Fruit fly (Drosophila melanogaster): ENCODE measurements around the gene Mps1.
A peak's percentile ranks its signal among the peaks of the same experiment; 100 is the strongest.

Mps1 gene

dm6 chr3R:17700488-17701130 lies 29.5 kb downstream of the Mps1 start (continued):
- TF ChIP-seq HmgZ (tag; optimal IDR thresholded peaks at IDR 0.05) (peak; percentile 97), CG6683 (GFP tag; optimal IDR thresholded peaks at IDR 0.05) (peak; percentile 99), CG12942 (GFP tag; optimal IDR thresholded peaks at IDR 0.05) (peak; percentile 96), CG6791 (GFP tag; IDR thresholded peaks at IDR 0.05; ENCODE audit: partially characterized antibody) (no peak), CG18262 (tag; optimal IDR thresholded peaks at IDR 0.05) (peak; percentile 99), CG11696 (GFP tag; IDR thresholded peaks at IDR 0.05) (peak; percentile 93), Doc3 (GFP tag; IDR thresholded peaks at IDR 0.05; ENCODE audit: partially characterized antibody) (no peak), Dfd (GFP tag; optimal IDR thresholded peaks at IDR 0.05) (no peak), CG16813 (GFP tag; IDR thresholded peaks at IDR 0.05; ENCODE audit: partially characterized antibody) (no peak), otp (GFP tag; IDR thresholded peaks at IDR 0.05) (peak; percentile 91; the same call in 2 of the 3 replicates), amos (GFP tag; IDR thresholded peaks at IDR 0.05; ENCODE audit: partially characterized antibody) (no peak; the same call in 1 of the 2 replicates), ab (GFP tag; optimal IDR thresholded peaks at IDR 0.05) (peak; percentile 43), CG42726 (GFP tag; IDR thresholded peaks at IDR 0.05; ENCODE audit: partially characterized antibody) (no peak), HLH54F (GFP tag; optimal IDR thresholded peaks at IDR 0.05) (peak; percentile 82), sd (tag; optimal IDR thresholded peaks at IDR 0.05) (peak; percentile 86), D (optimal IDR thresholded peaks at IDR 0.05) (no peak), D (GFP tag; optimal IDR thresholded peaks at IDR 0.05) (peak; percentile 98), dan (GFP tag; IDR thresholded peaks at IDR 0.05) (peak; percentile 53; the same call in 1 of the 2 replicates), zf30C (GFP tag; optimal IDR thresholded peaks at IDR 0.05) (no peak), CG10565 (GFP tag; optimal IDR thresholded peaks at IDR 0.05) (peak; percentile 43), CG1529 (GFP tag; optimal IDR thresholded peaks at IDR 0.05) (peak; percentile 97), Lim3 (GFP tag; IDR thresholded peaks at IDR 0.05) (peak; percentile 94), CG31441 (GFP tag; IDR thresholded peaks at IDR 0.05) (peak; percentile 99), dmrt99B (tag; optimal IDR thresholded peaks at IDR 0.05) (peak; percentile 99), bab2 (GFP tag; optimal IDR thresholded peaks at IDR 0.05) (peak; percentile 80), B-H1 (GFP tag; IDR thresholded peaks at IDR 0.05) (peak; percentile 97), z (GFP tag; IDR thresholded peaks at IDR 0.05) (peak; percentile 48; the same call in 1 of the 3 replicates), Hr3 (GFP tag; optimal IDR thresholded peaks at IDR 0.05) (peak; percentile 99), Ada2b (GFP tag; IDR thresholded peaks at IDR 0.05) (peak; percentile 98), CG9876 (GFP tag; optimal IDR thresholded peaks at IDR 0.05) (peak; percentile 16), CG5180 (GFP tag; optimal IDR thresholded peaks at IDR 0.05) (peak; percentile 98), CG4328 (GFP tag; optimal IDR thresholded peaks at IDR 0.05) (peak; percentile 99), pzg (GFP tag; optimal IDR thresholded peaks at IDR 0.05) (no peak), Mes4 (GFP tag; optimal IDR thresholded peaks at IDR 0.05) (peak; percentile 50), gem (tag; optimal IDR thresholded peaks at IDR 0.05) (peak; percentile 99), CG17912 (GFP tag; optimal IDR thresholded peaks at IDR 0.05) (peak; percentile 93), CG1792 (GFP tag; optimal IDR thresholded peaks at IDR 0.05) (peak; percentile 40), CrebB (tag; optimal IDR thresholded peaks at IDR 0.05) (peak; percentile 96), CG15601 (tag; optimal IDR thresholded peaks at IDR 0.05) (peak; percentile 98), CG16863 (GFP tag; optimal IDR thresholded peaks at IDR 0.05) (peak; percentile 81), HLH4C (GFP tag; IDR thresholded peaks at IDR 0.05; ENCODE audit: partially characterized antibody) (0 out of 3 replicates have a peak, but pooled peaks have one; percentile 1), caup (GFP tag; optimal IDR thresholded peaks at IDR 0.05; ENCODE audit: severe bottlenecking) (peak; percentile 98), bsh (GFP tag; optimal IDR thresholded peaks at IDR 0.05) (peak; percentile 95 to 99), CG13287 (GFP tag; IDR thresholded peaks at IDR 0.05; ENCODE audit: partially characterized antibody) (no peak; the same call in 1 of the 2 replicates), tll (GFP tag; optimal IDR thresholded peaks at IDR 0.05) (peak in 1 of 2 experiments; percentile 52), tin (GFP tag; optimal IDR thresholded peaks at IDR 0.05) (peak; percentile 96), CG1024 (GFP tag; IDR thresholded peaks at IDR 0.05) (peak; percentile 85), CG43689 (GFP tag; IDR thresholded peaks at IDR 0.05) (peak; percentile 96)
